Fruit fly (Drosophila melanogaster): ENCODE results near the gene Klp31E.

Klp31E gene

DNA sequence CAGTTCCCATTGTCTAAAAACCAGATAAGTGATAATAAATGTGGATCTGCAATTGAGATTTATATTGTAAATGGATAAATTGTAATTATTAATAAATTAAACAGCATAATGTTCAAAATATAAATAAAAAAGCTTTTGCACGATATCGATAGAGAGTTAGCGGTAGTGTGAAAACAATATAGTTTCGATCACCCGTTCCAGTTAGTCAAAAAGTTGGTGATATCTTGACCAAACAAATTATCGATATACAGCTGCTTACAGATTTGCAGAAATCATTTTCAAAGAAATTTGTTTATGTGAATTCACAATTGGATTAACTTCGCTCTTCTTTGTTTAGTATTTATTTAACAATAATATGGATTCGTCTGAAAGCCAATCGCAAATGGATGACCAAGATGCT, 25.4 kb downstream of the Klp31E start, which contains the start of gene Nse4 (continued):
- TF ChIP-seq B-H2 (GFP tag; optimal IDR thresholded peaks at IDR 0.05) (no peak), tll (GFP tag; optimal IDR thresholded peaks at IDR 0.05) (no peak), Ada2b (GFP tag; IDR thresholded peaks at IDR 0.05) (no peak), Awh (GFP tag; IDR thresholded peaks at IDR 0.05) (no peak), CG33213 (GFP tag; optimal IDR thresholded peaks at IDR 0.05) (no peak), D (optimal IDR thresholded peaks at IDR 0.05) (no peak), D (GFP tag; optimal IDR thresholded peaks at IDR 0.05) (no peak), ase (GFP tag; IDR thresholded peaks at IDR 0.05) (no peak), Fer1 (GFP tag; optimal IDR thresholded peaks at IDR 0.05) (no peak), CG4854 (GFP tag; optimal IDR thresholded peaks at IDR 0.05) (no peak), Abd-B (GFP tag; optimal IDR thresholded peaks at IDR 0.05) (no peak), CG10366 (GFP tag; IDR thresholded peaks at IDR 0.05) (no peak), CG13424 (tag; optimal IDR thresholded peaks at IDR 0.05) (no peak), B-H1 (GFP tag; IDR thresholded peaks at IDR 0.05) (no peak), CG34376 (GFP tag; optimal IDR thresholded peaks at IDR 0.05) (no peak), Myb (GFP tag; optimal IDR thresholded peaks at IDR 0.05) (peak; percentile 4), CG12155 (GFP tag; optimal IDR thresholded peaks at IDR 0.05) (no peak), pnt (GFP tag; optimal IDR thresholded peaks at IDR 0.05) (no peak), stwl (tag; optimal IDR thresholded peaks at IDR 0.05) (peak; percentile 79), CG31441 (GFP tag; IDR thresholded peaks at IDR 0.05) (no peak), Sry-δ (GFP tag; optimal IDR thresholded peaks at IDR 0.05) (peak; percentile 38), CG15514 (GFP tag; optimal IDR thresholded peaks at IDR 0.05) (peak; percentile 25), CG6813 (GFP tag; optimal IDR thresholded peaks at IDR 0.05) (no peak), ara (GFP tag; IDR thresholded peaks at IDR 0.05) (no peak), CG5953 (GFP tag; IDR thresholded peaks at IDR 0.05) (no peak), dimm (GFP tag; IDR thresholded peaks at IDR 0.05) (no peak), CG5245 (GFP tag; optimal IDR thresholded peaks at IDR 0.05) (no peak), trem (tag; optimal IDR thresholded peaks at IDR 0.05) (peak; percentile 37), CG6689 (GFP tag; IDR thresholded peaks at IDR 0.05) (no peak), CG12104 (GFP tag; optimal IDR thresholded peaks at IDR 0.05) (no peak), inv (GFP tag; IDR thresholded peaks at IDR 0.05; ENCODE audit: partially characterized antibody) (peak; percentile 73), prd (optimal IDR thresholded peaks at IDR 0.05) (no peak), prd (GFP tag; IDR thresholded peaks at IDR 0.05) (no peak), Kr (GFP tag; optimal IDR thresholded peaks at IDR 0.05) (no peak), da (GFP tag; optimal IDR thresholded peaks at IDR 0.05) (no peak), Hmx (GFP tag; optimal IDR thresholded peaks at IDR 0.05) (no peak), CG1832 (GFP tag; optimal IDR thresholded peaks at IDR 0.05) (no peak), HmgZ (tag; optimal IDR thresholded peaks at IDR 0.05) (peak; percentile 5), CoRest (tag; optimal IDR thresholded peaks at IDR 0.05) (peak; percentile 5), CG6272 (GFP tag; IDR thresholded peaks at IDR 0.05) (no peak), CG4282 (GFP tag; optimal IDR thresholded peaks at IDR 0.05) (no peak), unc-4 (GFP tag; IDR thresholded peaks at IDR 0.05; ENCODE audit: partially characterized antibody) (peak; percentile 74), Atf6 (GFP tag; IDR thresholded peaks at IDR 0.05) (no peak), CTCF (GFP tag; optimal IDR thresholded peaks at IDR 0.05) (no peak), CG9797 (GFP tag; optimal IDR thresholded peaks at IDR 0.05) (no peak), CG8281 (tag; optimal IDR thresholded peaks at IDR 0.05) (no peak), Camta (GFP tag; optimal IDR thresholded peaks at IDR 0.05) (no peak), HLH54F (GFP tag; optimal IDR thresholded peaks at IDR 0.05) (no peak), lab (GFP tag; optimal IDR thresholded peaks at IDR 0.05) (no peak), CG11093 (GFP tag; IDR thresholded peaks at IDR 0.05) (no peak), gcm2 (GFP tag; optimal IDR thresholded peaks at IDR 0.05) (no peak), CG6765 (GFP tag; optimal IDR thresholded peaks at IDR 0.05) (no peak), emc (GFP tag; optimal IDR thresholded peaks at IDR 0.05) (no peak)

Data from whole organism, embryonic.